Fruit fly (Drosophila melanogaster) S2 (cell line): ENCODE results near the gene nonC.

Experiments
- CG8478 ChIP-seq: fragments of >200 bp; optimal IDR thresholded peaks from 2 replicates; lab custom pipeline; 2018
- CTCF ChIP-seq, 2 experiments: fragments of >200 bp; optimal IDR thresholded peaks; 2 replicates each; lab custom pipeline; 2018

- no peak for TF ChIP-seq CG8478 (lab: Kevin White, UChicago)
- no peak for TF ChIP-seq CTCF (optimal IDR thresholded peaks at IDR 0.05; lab: Kevin White, UChicago)
Observed at dm6 chrX:6857269-6857668, 33.0 kb downstream of the nonC start.
